Fruit fly (Drosophila melanogaster): Measurements from ENCODE around the gene CG13813.

Gene CG13813

dm6 chr3L:20221412-20221864 is 10.0 kb upstream of the CG13813 start, which contains the start of gene CG17145 (continued):
- TF ChIP-seq unpg (GFP tag; optimal IDR thresholded peaks at IDR 0.05) (no peak), Fer3 (tag; optimal IDR thresholded peaks at IDR 0.05) (peak; percentile 19), CG18619 (GFP tag; optimal IDR thresholded peaks at IDR 0.05) (peak; percentile 4), grau (tag; optimal IDR thresholded peaks at IDR 0.05) (peak; percentile 64), CG16863 (GFP tag; optimal IDR thresholded peaks at IDR 0.05) (no peak), sd (tag; optimal IDR thresholded peaks at IDR 0.05) (peak; percentile 18), dysf (GFP tag; IDR thresholded peaks at IDR 0.05) (peak; percentile 54; the same call in 2 of the 3 replicates), CG17186 (GFP tag; optimal IDR thresholded peaks at IDR 0.05) (no peak), Trl (optimal IDR thresholded peaks at IDR 0.05) (no peak), Trl (GFP tag; optimal IDR thresholded peaks at IDR 0.05) (no peak), GATAe (GFP tag; conservative IDR thresholded peaks at IDR 0.05) (peak; percentile 45; the same call in 1 of the 2 replicates), Hr3 (GFP tag; optimal IDR thresholded peaks at IDR 0.05) (no peak), CG12104 (GFP tag; optimal IDR thresholded peaks at IDR 0.05) (peak; percentile 15), NK7.1 (GFP tag; optimal IDR thresholded peaks at IDR 0.05) (no peak), CG18599 (GFP tag; optimal IDR thresholded peaks at IDR 0.05) (peak; percentile 52), pnt (GFP tag; optimal IDR thresholded peaks at IDR 0.05) (no peak), CG8944 (GFP tag; optimal IDR thresholded peaks at IDR 0.05) (no peak), prd (optimal IDR thresholded peaks at IDR 0.05) (no peak), prd (GFP tag; IDR thresholded peaks at IDR 0.05) (no peak), CG14965 (GFP tag; optimal IDR thresholded peaks at IDR 0.05; ENCODE audit: borderline replicate concordance) (no peak), Ptx1 (GFP tag; IDR thresholded peaks at IDR 0.05) (0 out of 2 replicates have a peak, but pooled peaks have one; percentile 13), CG12155 (GFP tag; optimal IDR thresholded peaks at IDR 0.05) (no peak), cato (GFP tag; optimal IDR thresholded peaks at IDR 0.05; ENCODE audit: borderline replicate concordance) (no peak), Atf6 (GFP tag; IDR thresholded peaks at IDR 0.05) (peak; percentile 68), her (GFP tag; optimal IDR thresholded peaks at IDR 0.05) (no peak), sob (GFP tag; IDR thresholded peaks at IDR 0.05) (no peak), CG12236 (GFP tag; optimal IDR thresholded peaks at IDR 0.05) (no peak), lbe (GFP tag; optimal IDR thresholded peaks at IDR 0.05) (no peak), CG2120 (GFP tag; optimal IDR thresholded peaks at IDR 0.05) (peak; percentile 63), CG8924 (tag; optimal IDR thresholded peaks at IDR 0.05) (peak; percentile 30), CG7556 (GFP tag; optimal IDR thresholded peaks at IDR 0.05) (peak; percentile 18), CG11504 (tag; optimal IDR thresholded peaks at IDR 0.05) (peak; percentile 41), Side (GFP tag; optimal IDR thresholded peaks at IDR 0.05) (no peak), Blimp-1 (GFP tag; optimal IDR thresholded peaks at IDR 0.05) (no peak), cwo (GFP tag; optimal IDR thresholded peaks at IDR 0.05) (peak; percentile 56), Xrp1 (GFP tag; IDR thresholded peaks at IDR 0.05) (no peak), Nf-YC (tag; optimal IDR thresholded peaks at IDR 0.05) (peak; percentile 25), CG3065 (GFP tag; optimal IDR thresholded peaks at IDR 0.05) (no peak), CG30431 (GFP tag; optimal IDR thresholded peaks at IDR 0.05) (no peak), CG32767 (GFP tag; IDR thresholded peaks at IDR 0.05) (no peak), CG12659 (GFP tag; optimal IDR thresholded peaks at IDR 0.05) (peak; percentile 38), CG32532 (GFP tag; IDR thresholded peaks at IDR 0.05) (0 out of 2 replicates have a peak, but pooled peaks have one; percentile 16), Poxn (GFP tag; IDR thresholded peaks at IDR 0.05) (no peak), CG4617 (GFP tag; optimal IDR thresholded peaks at IDR 0.05; ENCODE audit: borderline replicate concordance) (no peak), CG4282 (GFP tag; optimal IDR thresholded peaks at IDR 0.05) (no peak), hkb (optimal IDR thresholded peaks at IDR 0.05) (no peak), hkb (GFP tag; IDR thresholded peaks at IDR 0.05) (no peak), Oli (tag; optimal IDR thresholded peaks at IDR 0.05) (peak; percentile 18), Meics (GFP tag; optimal IDR thresholded peaks at IDR 0.05) (peak; percentile 51), PHDP (tag; optimal IDR thresholded peaks at IDR 0.05) (peak; percentile 47), Rfx (GFP tag; IDR thresholded peaks at IDR 0.05) (0 out of 2 replicates have a peak, but pooled peaks have one; percentile 28), CG17385 (GFP tag; optimal IDR thresholded peaks at IDR 0.05) (peak; percentile 39)
